Fruit fly (Drosophila melanogaster) whole organism, embryonic: ENCODE measurements around the gene Atg5.

Experiments
- ATbp ChIP-seq: fragments of 200-800 bp; sonication (Bioruptor generic); optimal IDR thresholded peaks from 2 replicates; lab custom pipeline; 2017; ENCODE audit warnings: missing biosample characterization, mild to moderate bottlenecking, missing genetic modification characterization, missing genetic modification reagents
- Antp ChIP-seq: fragments of 200-800 bp; sonication (Bioruptor generic); optimal IDR thresholded peaks from 3 replicates; lab custom pipeline; 2016; ENCODE audit warnings: missing biosample characterization, missing genetic modification characterization
- Atf6 ChIP-seq: fragments of 200-800 bp; sonication (Bioruptor generic); IDR thresholded peaks from 2 replicates; pipeline ENCODE4 v1.3.6; 2022; ENCODE audit warnings: missing biosample characterization, missing genetic modification characterization
- Bgb ChIP-seq: fragments of 200-800 bp; sonication (Bioruptor generic); IDR thresholded peaks from 2 replicates; pipeline ENCODE4 v1.3.6; 2022; ENCODE audit warnings: missing biosample characterization, missing genetic modification characterization; ENCODE audit not compliant: partially characterized antibody
- CG10654 ChIP-seq: fragments of 200-800 bp; sonication (Bioruptor generic); optimal IDR thresholded peaks from 2 replicates; lab custom pipeline; 2016; ENCODE audit warnings: missing biosample characterization, missing genetic modification characterization
- CG11093 ChIP-seq: fragments of 200-800 bp; sonication (Bioruptor generic); IDR thresholded peaks from 3 replicates; pipeline ENCODE4 v1.3.6; 2022; ENCODE audit warnings: missing biosample characterization, missing genetic modification characterization
- CG12155 ChIP-seq: fragments of 200-800 bp; sonication (Bioruptor generic); optimal IDR thresholded peaks from 3 replicates; lab custom pipeline; 2016; ENCODE audit warnings: missing biosample characterization, missing genetic modification characterization
- CG12391 ChIP-seq: fragments of 200-800 bp; sonication (Bioruptor generic); optimal IDR thresholded peaks from 3 replicates; lab custom pipeline; 2018; ENCODE audit warnings: missing biosample characterization, mild to moderate bottlenecking, missing genetic modification characterization, moderate library complexity
- CG12769 ChIP-seq: fragments of 200-800 bp; sonication (Bioruptor generic); optimal IDR thresholded peaks from 2 replicates; lab custom pipeline; 2019; ENCODE audit warnings: missing biosample characterization, mild to moderate bottlenecking, missing genetic modification characterization, moderate library complexity
- CG13424 ChIP-seq: fragments of 200-800 bp; sonication (Bioruptor generic); optimal IDR thresholded peaks from 2 replicates; lab custom pipeline; 2019; ENCODE audit warnings: missing biosample characterization, mild to moderate bottlenecking, missing genetic modification characterization, moderate library complexity
- CG13894 ChIP-seq: fragments of 200-800 bp; sonication (Bioruptor generic); optimal IDR thresholded peaks from 3 replicates; lab custom pipeline; 2018; ENCODE audit warnings: missing biosample characterization, mild to moderate bottlenecking, missing genetic modification characterization, moderate library complexity
- CG14667 ChIP-seq: fragments of 200-800 bp; sonication (Bioruptor generic); IDR thresholded peaks from 2 replicates; pipeline ENCODE4 v1.3.6; 2022; ENCODE audit warnings: missing biosample characterization, missing genetic modification characterization
- CG17802 ChIP-seq: fragments of 200-800 bp; sonication (Bioruptor generic); optimal IDR thresholded peaks from 2 replicates; lab custom pipeline; 2018; ENCODE audit warnings: missing biosample characterization, mild to moderate bottlenecking, missing genetic modification characterization, moderate library complexity
- CG2202 ChIP-seq: fragments of 200-800 bp; sonication (Bioruptor generic); optimal IDR thresholded peaks from 2 replicates; lab custom pipeline; 2018; ENCODE audit warnings: missing biosample characterization, mild to moderate bottlenecking, missing genetic modification characterization
- CG32772 ChIP-seq: fragments of 200-800 bp; sonication (Bioruptor generic); IDR thresholded peaks from 2 replicates; pipeline ENCODE4 v1.3.6; 2022; ENCODE audit warnings: missing biosample characterization, missing genetic modification characterization
- CG3838 ChIP-seq: fragments of 200-800 bp; sonication (Bioruptor generic); optimal IDR thresholded peaks from 3 replicates; lab custom pipeline; 2016; ENCODE audit warnings: missing biosample characterization, missing genetic modification characterization
- CG6765 ChIP-seq: fragments of 200-800 bp; sonication (Bioruptor generic); optimal IDR thresholded peaks from 3 replicates; lab custom pipeline; 2017; ENCODE audit warnings: missing biosample characterization, mild to moderate bottlenecking, missing genetic modification characterization
- CG7839 ChIP-seq: fragments of 200-800 bp; sonication (Bioruptor generic); optimal IDR thresholded peaks from 3 replicates; lab custom pipeline; 2018; ENCODE audit warnings: missing biosample characterization, mild to moderate bottlenecking, missing genetic modification characterization, moderate library complexity
- CG8765 ChIP-seq: fragments of 200-800 bp; sonication (Bioruptor generic); IDR thresholded peaks from 2 replicates; pipeline ENCODE4 v1.3.6; 2022; ENCODE audit warnings: missing biosample characterization, missing genetic modification characterization
- CG9817 ChIP-seq: fragments of 200-800 bp; sonication (Bioruptor generic); optimal IDR thresholded peaks from 2 replicates; lab custom pipeline; 2018; ENCODE audit warnings: missing biosample characterization, mild to moderate bottlenecking, missing genetic modification characterization, moderate library complexity
- CG9932 ChIP-seq: fragments of 200-800 bp; sonication (Bioruptor generic); IDR thresholded peaks from 2 replicates; pipeline ENCODE4 v1.3.6; 2022; ENCODE audit warnings: missing biosample characterization, missing genetic modification characterization
- CHES-1-like ChIP-seq: fragments of 200-800 bp; sonication (Bioruptor generic); optimal IDR thresholded peaks from 2 replicates; lab custom pipeline; 2016; ENCODE audit warnings: missing biosample characterization, missing genetic modification characterization
- CrebB ChIP-seq: fragments of 200-800 bp; sonication (Bioruptor generic); optimal IDR thresholded peaks from 3 replicates; lab custom pipeline; 2018; ENCODE audit warnings: missing biosample characterization, mild to moderate bottlenecking, missing genetic modification characterization
- Fer3 ChIP-seq: fragments of 200-800 bp; sonication (Bioruptor generic); optimal IDR thresholded peaks from 2 replicates; lab custom pipeline; 2018; ENCODE audit warnings: missing biosample characterization, mild to moderate bottlenecking, missing genetic modification characterization, moderate library complexity
- Hr3 ChIP-seq: fragments of 200-800 bp; sonication (Bioruptor generic); optimal IDR thresholded peaks from 3 replicates; lab custom pipeline; 2016; ENCODE audit warnings: missing biosample characterization, missing genetic modification characterization
- Kr ChIP-seq: fragments of 200-800 bp; sonication (Bioruptor generic); optimal IDR thresholded peaks from 2 replicates; lab custom pipeline; 2017; ENCODE audit warnings: missing biosample characterization, mild to moderate bottlenecking, missing genetic modification characterization
- MBD-R2 ChIP-seq: fragments of 200-800 bp; sonication (Bioruptor generic); IDR thresholded peaks from 2 replicates; pipeline ENCODE4 v1.3.6; 2022; ENCODE audit warnings: missing biosample characterization, missing genetic modification characterization
- Meics ChIP-seq: fragments of 200-800 bp; sonication (Bioruptor generic); optimal IDR thresholded peaks from 2 replicates; lab custom pipeline; 2017; ENCODE audit warnings: missing biosample characterization, mild to moderate bottlenecking, missing genetic modification characterization
- NC2β ChIP-seq: fragments of 200-800 bp; sonication (Bioruptor generic); optimal IDR thresholded peaks from 2 replicates; lab custom pipeline; 2016; ENCODE audit warnings: missing biosample characterization, missing genetic modification characterization
- Nf-YA ChIP-seq: fragments of 200-800 bp; sonication (Bioruptor generic); IDR thresholded peaks from 2 replicates; pipeline ENCODE4 v1.3.6; 2022; ENCODE audit warnings: missing biosample characterization, missing genetic modification characterization
- Oaz ChIP-seq: fragments of 200-800 bp; sonication (Bioruptor generic); IDR thresholded peaks from 2 replicates; pipeline ENCODE4 v1.3.6; 2022; ENCODE audit warnings: missing biosample characterization, missing genetic modification characterization
- Side ChIP-seq: fragments of 200-800 bp; sonication (Bioruptor generic); optimal IDR thresholded peaks from 2 replicates; lab custom pipeline; 2016; ENCODE audit warnings: missing biosample characterization, missing genetic modification characterization
- Stat92E ChIP-seq, 3 experiments: fragments of >200 bp in 2 of 3; fragments of 200-800 bp in 1 of 3; sonication (Bioruptor generic) in 1 of 3; optimal IDR thresholded peaks; 2 replicates each; lab custom pipeline; 2017 to 2019; ENCODE audit warnings: missing biosample characterization in 3 of 3, missing genetic modification characterization in 3 of 3, mild to moderate bottlenecking in 1 of 3, moderate library complexity in 1 of 3
- TFAM ChIP-seq: fragments of 200-800 bp; sonication (Bioruptor generic); optimal IDR thresholded peaks from 2 replicates; lab custom pipeline; 2017; ENCODE audit warnings: missing biosample characterization, missing genetic modification characterization, inconsistent platforms
- bbx ChIP-seq: fragments of 200-800 bp; sonication (Bioruptor generic); IDR thresholded peaks from 2 replicates; pipeline ENCODE4 v1.3.6; 2022; ENCODE audit warnings: missing biosample characterization, missing genetic modification characterization; ENCODE audit not compliant: partially characterized antibody
- bsh ChIP-seq, 2 experiments: fragments of 200-800 bp; sonication (Bioruptor generic); optimal IDR thresholded peaks; 2 replicates each; lab custom pipeline; 2017 to 2018; ENCODE audit warnings: mild to moderate bottlenecking in 2 of 2, missing biosample characterization in 2 of 2, missing genetic modification characterization in 2 of 2, moderate library complexity in 1 of 2
- chif ChIP-seq, 2 experiments: fragments of 200-800 bp; sonication (Bioruptor generic); optimal IDR thresholded peaks; 3 replicates each; lab custom pipeline; 2016; ENCODE audit warnings: missing biosample characterization in 2 of 2, missing genetic modification characterization in 2 of 2
- cwo ChIP-seq: fragments of 200-800 bp; sonication (Bioruptor generic); optimal IDR thresholded peaks from 3 replicates; lab custom pipeline; 2017; ENCODE audit warnings: missing biosample characterization, missing genetic modification characterization, mild to moderate bottlenecking, moderate library complexity, missing genetic modification reagents
- ham ChIP-seq: fragments of 200-800 bp; sonication (Bioruptor generic); IDR thresholded peaks from 2 replicates; pipeline ENCODE4 v1.3.6; 2022; ENCODE audit warnings: missing biosample characterization, missing genetic modification characterization
- kni ChIP-seq: fragments of 200-800 bp; sonication (Bioruptor generic); optimal IDR thresholded peaks from 3 replicates; lab custom pipeline; 2017; ENCODE audit warnings: mild to moderate bottlenecking, missing biosample characterization, missing genetic modification reagents, missing genetic modification characterization
- luna ChIP-seq: fragments of 200-800 bp; sonication (Bioruptor generic); optimal IDR thresholded peaks from 2 replicates; lab custom pipeline; 2016; ENCODE audit warnings: missing biosample characterization, missing genetic modification characterization
- oc ChIP-seq: fragments of 200-800 bp; sonication (Bioruptor generic); optimal IDR thresholded peaks from 2 replicates; lab custom pipeline; 2018; ENCODE audit warnings: missing biosample characterization, mild to moderate bottlenecking, missing genetic modification characterization, moderate library complexity
- pum ChIP-seq: fragments of 200-800 bp; sonication (Bioruptor generic); optimal IDR thresholded peaks from 2 replicates; lab custom pipeline; 2016; ENCODE audit warnings: missing biosample characterization, missing genetic modification characterization
- ranshi ChIP-seq: fragments of 200-800 bp; sonication (Bioruptor generic); IDR thresholded peaks from 2 replicates; pipeline ENCODE4 v1.3.6; 2022; ENCODE audit warnings: missing biosample characterization, missing genetic modification characterization
- sc ChIP-seq, 3 experiments: fragments of >200 bp in 2 of 3; fragments of 200-800 bp in 1 of 3; sonication (Bioruptor generic) in 1 of 3; optimal IDR thresholded peaks; 2 replicates in 2 of 3; 3 replicates in 1 of 3; lab custom pipeline; 2017; ENCODE audit warnings: mild to moderate bottlenecking in 1 of 3, missing biosample characterization in 1 of 3, missing genetic modification characterization in 1 of 3, missing genetic modification reagents in 1 of 3
- stwl ChIP-seq: fragments of 200-800 bp; sonication (Bioruptor generic); optimal IDR thresholded peaks from 3 replicates; lab custom pipeline; 2018; ENCODE audit warnings: missing biosample characterization, mild to moderate bottlenecking, missing genetic modification characterization, moderate library complexity
- tio ChIP-seq: fragments of 200-800 bp; sonication (Bioruptor generic); optimal IDR thresholded peaks from 2 replicates; lab custom pipeline; 2017; ENCODE audit warnings: missing biosample characterization, missing genetic modification characterization, inconsistent platforms
- trh ChIP-seq: fragments of 200-800 bp; sonication (Bioruptor generic); optimal IDR thresholded peaks from 2 replicates; lab custom pipeline; 2016; ENCODE audit warnings: missing biosample characterization, missing genetic modification characterization

The Atg5 gene

dm6 chrX:7319053-7319702, 4.4 kb downstream of the Atg5 start (continued):
- TF ChIP-seq Oaz (GFP tag; lab: Robert Waterston, UW) = 0 out of 2 replicates have a peak, but pooled peaks have one; percentile 13
- peak; percentile 10 for TF ChIP-seq CG9817 (tag; lab: Kevin White, UChicago)
- TF ChIP-seq CG8765 (GFP tag; lab: Robert Waterston, UW) = peak; percentile 37; the same call in 1 of the 2 replicates
- TF ChIP-seq chif (GFP tag; optimal IDR thresholded peaks at IDR 0.05; lab: Kevin White, UChicago) = peak; percentile 75 to 86
- no peak for TF ChIP-seq Atf6 (GFP tag; lab: Robert Waterston, UW)
- TF ChIP-seq Meics = peak; percentile 11
- peak; percentile 81 for TF ChIP-seq CG13424 (tag; lab: Kevin White, UChicago)
- TF ChIP-seq CG7839 (tag; lab: Kevin White, UChicago) = peak; percentile 83
- no peak for TF ChIP-seq CG13894
- peak; percentile 57 for TF ChIP-seq stwl (tag; lab: Kevin White, UChicago)
- TF ChIP-seq CG14667 (GFP tag; lab: Robert Waterston, UW) = no peak
- TF ChIP-seq Bgb (GFP tag; lab: Robert Waterston, UW) = no peak
- no peak for TF ChIP-seq CG6765 (GFP tag; lab: Kevin White, UChicago)
- TF ChIP-seq CG12155 (GFP tag; lab: Kevin White, UChicago) = peak; percentile 51
- peak; percentile 6 for TF ChIP-seq TFAM (GFP tag; lab: Kevin White, UChicago)
- peak; percentile 60 for TF ChIP-seq Antp (GFP tag; lab: Kevin White, UChicago)
- no peak for TF ChIP-seq CG12769 (tag; lab: Kevin White, UChicago)
- TF ChIP-seq ham (GFP tag; lab: Robert Waterston, UW) = no peak
- TF ChIP-seq trh (GFP tag; lab: Kevin White, UChicago) = peak; percentile 52
- peak; percentile 69 for TF ChIP-seq CG17802 (tag; lab: Kevin White, UChicago)
- TF ChIP-seq CG11093 (GFP tag; lab: Robert Waterston, UW) = 0 out of 3 replicates have a peak, but pooled peaks have one; percentile 21
- peak; percentile 85 for TF ChIP-seq tio (GFP tag; lab: Kevin White, UChicago)
- TF ChIP-seq CG10654 (GFP tag; lab: Kevin White, UChicago) = peak; percentile 67
- no peak for TF ChIP-seq CG9932 (GFP tag; lab: Robert Waterston, UW)
- TF ChIP-seq Hr3 (GFP tag; lab: Kevin White, UChicago) = peak; percentile 72
- TF ChIP-seq ranshi (GFP tag; lab: Robert Waterston, UW) = no peak; the same call in 1 of the 2 replicates
- TF ChIP-seq ATbp (GFP tag; lab: Kevin White, UChicago) = peak; percentile 78
- TF ChIP-seq CHES-1-like = no peak
- TF ChIP-seq pum (GFP tag; lab: Kevin White, UChicago) = peak; percentile 71
- TF ChIP-seq CG2202 (tag; lab: Kevin White, UChicago) = peak; percentile 89
- peak; percentile 42 for TF ChIP-seq Fer3 (tag; lab: Kevin White, UChicago)
- TF ChIP-seq Kr (GFP tag; lab: Kevin White, UChicago) = no peak
- TF ChIP-seq CG12391 (tag; lab: Kevin White, UChicago) = peak; percentile 91
- TF ChIP-seq NC2β = peak; percentile 78
- peak; percentile 32 to 94 for TF ChIP-seq bsh (GFP tag; optimal IDR thresholded peaks at IDR 0.05; lab: Kevin White, UChicago)
- TF ChIP-seq Side (GFP tag; lab: Kevin White, UChicago) = peak; percentile 49
- peak; percentile 4 for TF ChIP-seq cwo
- peak; percentile 22 for TF ChIP-seq CrebB (tag; lab: Kevin White, UChicago)
- no peak for TF ChIP-seq bbx (GFP tag; lab: Robert Waterston, UW)
- no peak for TF ChIP-seq MBD-R2 (GFP tag; lab: Robert Waterston, UW)
- no peak for TF ChIP-seq luna (GFP tag; lab: Kevin White, UChicago)
- TF ChIP-seq CG32772 = no peak
- TF ChIP-seq kni (GFP tag; lab: Kevin White, UChicago) = no peak
- no peak for TF ChIP-seq sc (optimal IDR thresholded peaks at IDR 0.05; lab: Kevin White, UChicago)
- peak; percentile 76 for TF ChIP-seq sc (GFP tag; optimal IDR thresholded peaks at IDR 0.05; lab: Kevin White, UChicago)
- TF ChIP-seq Nf-YA (GFP tag; lab: Robert Waterston, UW) = no peak
- peak; percentile 80 for TF ChIP-seq oc (tag; lab: Kevin White, UChicago)
- TF ChIP-seq Stat92E (GFP tag; optimal IDR thresholded peaks at IDR 0.05; lab: Kevin White, UChicago) = no peak
- TF ChIP-seq CG3838 (GFP tag; lab: Kevin White, UChicago) = peak; percentile 30
